Fruit fly (Drosophila melanogaster) whole organism, embryonic: ENCODE measurements around the gene CG2663.

ENCODE experiments used
- Aef1 ChIP-seq: fragments of 200-800 bp; sonication (Bioruptor generic); IDR thresholded peaks from 3 replicates; pipeline ENCODE4 v1.3.6; 2022; ENCODE audit warnings: missing biosample characterization, missing genetic modification characterization
- B-H2 ChIP-seq: fragments of 200-800 bp; sonication (Bioruptor generic); optimal IDR thresholded peaks from 2 replicates; lab custom pipeline; 2018; ENCODE audit warnings: missing biosample characterization, mild to moderate bottlenecking, missing genetic modification characterization
- Bdp1 ChIP-seq: fragments of 200-800 bp; sonication (Bioruptor generic); optimal IDR thresholded peaks from 3 replicates; lab custom pipeline; 2016; ENCODE audit warnings: missing biosample characterization, missing genetic modification characterization
- CG10147 ChIP-seq: fragments of 200-800 bp; sonication (Bioruptor generic); optimal IDR thresholded peaks from 2 replicates; lab custom pipeline; 2019; ENCODE audit warnings: missing biosample characterization, mild to moderate bottlenecking, missing genetic modification characterization, moderate library complexity
- CG10366 ChIP-seq: fragments of 200-800 bp; sonication (Bioruptor generic); IDR thresholded peaks from 2 replicates; pipeline ENCODE4 v1.3.6; 2022; ENCODE audit warnings: missing biosample characterization, missing genetic modification characterization
- CG12104 ChIP-seq: fragments of 200-800 bp; sonication (Bioruptor generic); optimal IDR thresholded peaks from 3 replicates; lab custom pipeline; 2016; ENCODE audit warnings: missing biosample characterization, missing genetic modification characterization
- CG1529 ChIP-seq: fragments of 200-800 bp; sonication (Bioruptor generic); optimal IDR thresholded peaks from 3 replicates; lab custom pipeline; 2018; ENCODE audit warnings: missing biosample characterization, missing genetic modification characterization
- CG15696 ChIP-seq: fragments of 200-800 bp; sonication (Bioruptor generic); optimal IDR thresholded peaks from 2 replicates; lab custom pipeline; 2019; ENCODE audit warnings: missing biosample characterization, mild to moderate bottlenecking, missing genetic modification characterization, moderate library complexity
- CG17361 ChIP-seq: fragments of 200-800 bp; sonication (Bioruptor generic); IDR thresholded peaks from 3 replicates; pipeline ENCODE4 v1.3.6; 2022; ENCODE audit warnings: missing biosample characterization, missing genetic modification characterization
- CG18262 ChIP-seq: fragments of 200-800 bp; optimal IDR thresholded peaks from 3 replicates; lab custom pipeline; 2019; ENCODE audit warnings: missing biosample characterization, mild to moderate bottlenecking, missing genetic modification characterization, moderate library complexity
- CG31365 ChIP-seq: fragments of 200-800 bp; sonication (Bioruptor generic); optimal IDR thresholded peaks from 2 replicates; lab custom pipeline; 2018; ENCODE audit warnings: missing biosample characterization, mild to moderate bottlenecking, missing genetic modification characterization
- CG3407 ChIP-seq: fragments of 200-800 bp; sonication (Bioruptor generic); optimal IDR thresholded peaks from 2 replicates; lab custom pipeline; 2018; ENCODE audit warnings: missing biosample characterization, mild to moderate bottlenecking, missing genetic modification characterization
- CG34376 ChIP-seq: fragments of 200-800 bp; sonication (Bioruptor generic); optimal IDR thresholded peaks from 2 replicates; lab custom pipeline; 2018; ENCODE audit warnings: missing biosample characterization, mild to moderate bottlenecking, missing genetic modification characterization
- CG3726 ChIP-seq: fragments of 200-800 bp; sonication (Bioruptor generic); IDR thresholded peaks from 3 replicates; pipeline ENCODE4, ENCODE4 v1.3.6; 2022; ENCODE audit warnings: missing biosample characterization, missing genetic modification characterization
- CG4820 ChIP-seq: fragments of 200-800 bp; sonication (Bioruptor generic); optimal IDR thresholded peaks from 3 replicates; lab custom pipeline; 2016; ENCODE audit warnings: missing biosample characterization, missing genetic modification characterization
- CG6813 ChIP-seq: fragments of 200-800 bp; sonication (Bioruptor generic); optimal IDR thresholded peaks from 2 replicates; lab custom pipeline; 2017; ENCODE audit warnings: missing biosample characterization, missing genetic modification characterization, mild to moderate bottlenecking, moderate library complexity, missing genetic modification reagents
- CG8944 ChIP-seq: fragments of 200-800 bp; sonication (Bioruptor generic); optimal IDR thresholded peaks from 3 replicates; lab custom pipeline; 2016; ENCODE audit warnings: missing biosample characterization, missing genetic modification characterization
- CG9727 ChIP-seq: fragments of 200-800 bp; sonication (Bioruptor generic); optimal IDR thresholded peaks from 3 replicates; lab custom pipeline; 2017; ENCODE audit warnings: missing biosample characterization, mild to moderate bottlenecking, missing genetic modification characterization
- CrebB ChIP-seq: fragments of 200-800 bp; sonication (Bioruptor generic); optimal IDR thresholded peaks from 3 replicates; lab custom pipeline; 2018; ENCODE audit warnings: missing biosample characterization, mild to moderate bottlenecking, missing genetic modification characterization
- Doc2 ChIP-seq: fragments of 200-800 bp; sonication (Bioruptor generic); IDR thresholded peaks from 2 replicates; pipeline ENCODE4 v1.3.6; 2022; ENCODE audit warnings: missing biosample characterization, missing genetic modification characterization
- Dref ChIP-seq: fragments of 200-800 bp; sonication (Bioruptor generic); IDR thresholded peaks from 2 replicates; pipeline ENCODE4 v1.3.6; 2022; ENCODE audit warnings: missing biosample characterization, missing genetic modification characterization
- E2f2 ChIP-seq: fragments of 200-800 bp; sonication (Bioruptor generic); IDR thresholded peaks from 2 replicates; pipeline ENCODE4 v1.3.6; 2022; ENCODE audit warnings: missing biosample characterization, missing genetic modification characterization
- Gug ChIP-seq: fragments of 200-800 bp; sonication (Bioruptor generic); IDR thresholded peaks from 4 replicates; pipeline ENCODE4 v1.3.6; 2022; ENCODE audit warnings: missing biosample characterization, missing genetic modification characterization
- Hr51 ChIP-seq, 2 experiments: fragments of 200-800 bp; sonication (Bioruptor generic); optimal IDR thresholded peaks; 2 replicates in 1 of 2; 3 replicates in 1 of 2; lab custom pipeline; 2016 to 2018; ENCODE audit warnings: missing biosample characterization in 2 of 2, missing genetic modification characterization in 2 of 2, mild to moderate bottlenecking in 1 of 2, moderate library complexity in 1 of 2
- Lpt ChIP-seq: fragments of >200 bp; optimal IDR thresholded peaks from 2 replicates; lab custom pipeline; 2018; ENCODE audit warnings: missing biosample characterization, missing genetic modification characterization
- Meics ChIP-seq: fragments of 200-800 bp; sonication (Bioruptor generic); optimal IDR thresholded peaks from 2 replicates; lab custom pipeline; 2017; ENCODE audit warnings: missing biosample characterization, mild to moderate bottlenecking, missing genetic modification characterization
- Optix ChIP-seq: fragments of 200-800 bp; sonication (Bioruptor generic); IDR thresholded peaks from 3 replicates; pipeline ENCODE4 v1.3.6; 2022; ENCODE audit warnings: missing biosample characterization, missing genetic modification characterization
- Poxn ChIP-seq: fragments of 200-800 bp; sonication (Bioruptor generic); IDR thresholded peaks from 2 replicates; pipeline ENCODE4 v1.3.6; 2022; ENCODE audit warnings: missing biosample characterization, missing genetic modification characterization
- Sox102F ChIP-seq: fragments of 200-800 bp; sonication (Bioruptor generic); optimal IDR thresholded peaks from 2 replicates; lab custom pipeline; 2018; ENCODE audit warnings: missing biosample characterization, mild to moderate bottlenecking, missing genetic modification characterization, moderate library complexity
- Spps ChIP-seq: fragments of 200-800 bp; sonication (Bioruptor generic); optimal IDR thresholded peaks from 2 replicates; lab custom pipeline; 2018; ENCODE audit warnings: missing biosample characterization, mild to moderate bottlenecking, missing genetic modification characterization
- ab ChIP-seq: fragments of 200-800 bp; sonication (Bioruptor generic); optimal IDR thresholded peaks from 2 replicates; lab custom pipeline; 2016; ENCODE audit warnings: missing biosample characterization, missing genetic modification characterization
- aop ChIP-seq: fragments of 200-800 bp; sonication (Bioruptor generic); IDR thresholded peaks from 2 replicates; pipeline ENCODE4 v1.3.6; 2022; ENCODE audit warnings: missing biosample characterization, missing genetic modification characterization
- bbx ChIP-seq: fragments of 200-800 bp; sonication (Bioruptor generic); IDR thresholded peaks from 2 replicates; pipeline ENCODE4 v1.3.6; 2022; ENCODE audit warnings: missing biosample characterization, missing genetic modification characterization; ENCODE audit not compliant: partially characterized antibody
- br ChIP-seq: fragments of >200 bp; optimal IDR thresholded peaks from 2 replicates; lab custom pipeline; 2017
- btn ChIP-seq: fragments of 200-800 bp; sonication (Bioruptor generic); optimal IDR thresholded peaks from 2 replicates; lab custom pipeline; 2016; ENCODE audit warnings: missing biosample characterization, missing genetic modification characterization
- chinmo ChIP-seq: fragments of 200-800 bp; sonication (Bioruptor generic); IDR thresholded peaks from 4 replicates; pipeline ENCODE4 v1.3.6; 2022; ENCODE audit warnings: missing biosample characterization, missing genetic modification characterization; ENCODE audit not compliant: partially characterized antibody
- da ChIP-seq: fragments of 200-800 bp; sonication (Bioruptor generic); optimal IDR thresholded peaks from 2 replicates; lab custom pipeline; 2016; ENCODE audit warnings: missing biosample characterization, missing genetic modification characterization
- dan ChIP-seq: fragments of 200-800 bp; sonication (Bioruptor generic); IDR thresholded peaks from 2 replicates; pipeline ENCODE4 v1.3.6; 2022; ENCODE audit warnings: missing biosample characterization, missing genetic modification characterization
- eyg ChIP-seq: fragments of 200-800 bp; sonication (Bioruptor generic); optimal IDR thresholded peaks from 3 replicates; lab custom pipeline; 2016; ENCODE audit warnings: missing biosample characterization, missing genetic modification characterization
- gcm ChIP-seq: fragments of 200-800 bp; sonication (Bioruptor generic); optimal IDR thresholded peaks from 2 replicates; lab custom pipeline; 2019; ENCODE audit warnings: missing biosample characterization, mild to moderate bottlenecking, missing genetic modification characterization, moderate library complexity
- her ChIP-seq: fragments of 200-800 bp; sonication (Bioruptor generic); optimal IDR thresholded peaks from 2 replicates; lab custom pipeline; 2016; ENCODE audit warnings: missing biosample characterization, missing genetic modification characterization
- jigr1 ChIP-seq: fragments of 200-800 bp; sonication (Bioruptor generic); IDR thresholded peaks from 3 replicates; pipeline ENCODE4 v1.3.6; 2022; ENCODE audit warnings: missing biosample characterization, missing genetic modification characterization
- jing ChIP-seq: fragments of 200-800 bp; sonication (Bioruptor generic); optimal IDR thresholded peaks from 2 replicates; lab custom pipeline; 2018; ENCODE audit warnings: missing biosample characterization, mild to moderate bottlenecking, missing genetic modification characterization
- kah ChIP-seq: fragments of 200-800 bp; sonication (Bioruptor generic); optimal IDR thresholded peaks from 2 replicates; lab custom pipeline; 2018; ENCODE audit warnings: missing biosample characterization, mild to moderate bottlenecking, missing genetic modification characterization
- nom ChIP-seq: fragments of 200-800 bp; sonication (Bioruptor generic); optimal IDR thresholded peaks from 2 replicates; lab custom pipeline; 2017; ENCODE audit warnings: missing biosample characterization, missing genetic modification characterization, mild to moderate bottlenecking, moderate library complexity, missing genetic modification reagents
- p53 ChIP-seq: fragments of 200-800 bp; sonication (Bioruptor generic); optimal IDR thresholded peaks from 2 replicates; lab custom pipeline; 2016; ENCODE audit warnings: missing biosample characterization, missing genetic modification characterization
- peb ChIP-seq: fragments of 200-800 bp; sonication (Bioruptor generic); IDR thresholded peaks from 2 replicates; pipeline ENCODE4 v1.3.6; 2022; ENCODE audit warnings: missing biosample characterization, missing genetic modification characterization
- pros ChIP-seq: fragments of 200-800 bp; sonication (Bioruptor generic); optimal IDR thresholded peaks from 3 replicates; lab custom pipeline; 2019; ENCODE audit warnings: missing biosample characterization, mild to moderate bottlenecking, missing genetic modification characterization, moderate library complexity
- sens ChIP-seq: fragments of 200-800 bp; sonication (Bioruptor generic); peaks from one replicate; lab custom pipeline; 2016; ENCODE audit warnings: missing biosample characterization, missing genetic modification characterization
- wor ChIP-seq: fragments of 200-800 bp; sonication (Bioruptor generic); IDR thresholded peaks from 2 replicates; pipeline ENCODE4 v1.3.6; 2022; ENCODE audit warnings: missing biosample characterization, missing genetic modification characterization
- z ChIP-seq: fragments of 200-800 bp; sonication (Bioruptor generic); IDR thresholded peaks from 3 replicates; pipeline ENCODE4 v1.3.6; 2022; ENCODE audit warnings: missing biosample characterization, missing genetic modification characterization

CG2663 gene

dm6 chr3R:5368170-5368781, 35.7 kb downstream of the CG2663 start, which contains the start of gene Cerk (continued):
- no peak for TF ChIP-seq CG9727 (GFP tag; lab: Kevin White, UChicago)
- 0 out of 3 replicates have a peak, but pooled peaks have one; percentile 12 for TF ChIP-seq Aef1 (GFP tag; lab: Robert Waterston, UW)
- no peak for TF ChIP-seq ab (GFP tag; lab: Kevin White, UChicago)
- TF ChIP-seq btn (GFP tag; lab: Kevin White, UChicago), result no peak
- peak; percentile 21 for TF ChIP-seq B-H2 (GFP tag; lab: Kevin White, UChicago)
- no peak for TF ChIP-seq dan (GFP tag; lab: Robert Waterston, UW)
- no peak for TF ChIP-seq CG3407 (GFP tag; lab: Kevin White, UChicago)
- no peak for TF ChIP-seq z (GFP tag; lab: Robert Waterston, UW)
- TF ChIP-seq CG31365 (tag; lab: Kevin White, UChicago), result no peak
- no peak for TF ChIP-seq Doc2 (GFP tag; lab: Robert Waterston, UW)
- TF ChIP-seq Lpt (GFP tag; lab: Kevin White, UChicago), result no peak
- TF ChIP-seq Optix (GFP tag; lab: Robert Waterston, UW), result 0 out of 3 replicates have a peak, but pooled peaks have one; percentile 37
- TF ChIP-seq pros (GFP tag; lab: Kevin White, UChicago), result no peak
- TF ChIP-seq CG15696 (tag; lab: Kevin White, UChicago), result no peak
- TF ChIP-seq chinmo, result peak; percentile 89
- TF ChIP-seq aop, result peak; percentile 35; the same call in 1 of the 2 replicates
- TF ChIP-seq CG10366 (GFP tag; lab: Robert Waterston, UW), result peak; percentile 34; the same call in 1 of the 2 replicates
- TF ChIP-seq peb, result no peak
- peak; percentile 48 for TF ChIP-seq Dref (GFP tag; lab: Robert Waterston, UW)
- TF ChIP-seq CG34376 (GFP tag; lab: Kevin White, UChicago), result no peak
- no peak for TF ChIP-seq p53 (GFP tag; lab: Kevin White, UChicago)
- no peak for TF ChIP-seq CG6813 (GFP tag; lab: Kevin White, UChicago)
- peak; percentile 88 for TF ChIP-seq sens (GFP tag; lab: Kevin White, UChicago)
- peak; percentile 6 for TF ChIP-seq CrebB (tag; lab: Kevin White, UChicago)
- peak; percentile 54 for TF ChIP-seq nom
- peak; percentile 24 for TF ChIP-seq Bdp1 (GFP tag; lab: Kevin White, UChicago)
- TF ChIP-seq E2f2 (GFP tag; lab: Robert Waterston, UW), result peak; percentile 57
- TF ChIP-seq CG3726 (GFP tag; lab: Robert Waterston, UW), result no peak
- TF ChIP-seq gcm, result no peak
- TF ChIP-seq CG4820 (GFP tag; lab: Kevin White, UChicago), result no peak
- TF ChIP-seq CG18262, result no peak
- peak; percentile 51 for TF ChIP-seq her
- TF ChIP-seq jigr1, result no peak
- TF ChIP-seq wor (GFP tag; lab: Robert Waterston, UW), result no peak
- peak; percentile 57 for TF ChIP-seq bbx (GFP tag; lab: Robert Waterston, UW)
- TF ChIP-seq Meics (GFP tag; lab: Kevin White, UChicago), result peak; percentile 28
- no peak for TF ChIP-seq CG1529 (GFP tag; lab: Kevin White, UChicago)
- TF ChIP-seq CG8944 (GFP tag; lab: Kevin White, UChicago), result peak; percentile 21
- TF ChIP-seq Gug (GFP tag; lab: Robert Waterston, UW), result no peak
- TF ChIP-seq CG12104 (GFP tag; lab: Kevin White, UChicago), result no peak
- no peak for TF ChIP-seq Sox102F (GFP tag; lab: Kevin White, UChicago)
- TF ChIP-seq CG10147 (GFP tag; lab: Kevin White, UChicago), result no peak
- peak; percentile 59 for TF ChIP-seq eyg (GFP tag; lab: Kevin White, UChicago)
- no peak for TF ChIP-seq jing (GFP tag; lab: Kevin White, UChicago)
- TF ChIP-seq br (lab: Kevin White, UChicago), result no peak
- no peak for TF ChIP-seq Spps
- TF ChIP-seq Hr51 (GFP tag; optimal IDR thresholded peaks at IDR 0.05; lab: Kevin White, UChicago), result peak; percentile 13 to 59
- peak; percentile 3 for TF ChIP-seq da (GFP tag; lab: Kevin White, UChicago)
- TF ChIP-seq kah (GFP tag; lab: Kevin White, UChicago), result peak; percentile 55
- TF ChIP-seq Poxn (GFP tag; lab: Robert Waterston, UW), result no peak
- 0 out of 3 replicates have a peak, but pooled peaks have one; percentile 25 for TF ChIP-seq CG17361 (GFP tag; lab: Robert Waterston, UW)
